Fruit fly (Drosophila melanogaster): ENCODE results near the gene CG15531.

CG15531 gene

DNA sequence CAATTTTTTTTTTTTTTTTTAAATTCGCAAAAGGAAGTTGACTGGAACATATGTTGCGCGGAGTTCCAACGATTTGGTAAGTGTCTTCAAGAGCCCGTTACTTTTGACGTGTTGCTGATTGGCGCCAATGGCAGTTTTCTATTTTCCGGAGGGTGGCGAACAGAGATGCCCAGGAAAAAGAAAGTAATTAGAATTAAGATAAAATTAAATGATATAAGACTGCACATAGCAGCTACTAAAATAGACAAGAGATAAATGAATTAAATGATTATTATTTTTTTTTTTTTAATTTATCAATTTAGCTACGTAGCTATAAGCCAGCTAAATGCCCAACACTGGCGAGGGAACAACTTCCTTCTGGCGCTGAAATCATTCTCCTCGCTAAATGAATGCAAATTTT is 26.2 kb upstream of the CG15531 start (continued):
- TF ChIP-seq CG9727 (GFP tag; optimal IDR thresholded peaks at IDR 0.05) (peak; percentile 20), grau (tag; optimal IDR thresholded peaks at IDR 0.05) (peak; percentile 18), sd (tag; optimal IDR thresholded peaks at IDR 0.05) (no peak), al (GFP tag; IDR thresholded peaks at IDR 0.05) (no peak), CG6813 (GFP tag; optimal IDR thresholded peaks at IDR 0.05) (no peak), CoRest (tag; optimal IDR thresholded peaks at IDR 0.05) (no peak), CG13775 (GFP tag; optimal IDR thresholded peaks at IDR 0.05) (peak; percentile 14), CG10979 (tag; optimal IDR thresholded peaks at IDR 0.05) (peak; percentile 57), CG2678 (tag; optimal IDR thresholded peaks at IDR 0.05) (peak; percentile 27), lola (GFP tag; optimal IDR thresholded peaks at IDR 0.05) (peak in 1 of 3 experiments; percentile 34), hkb (optimal IDR thresholded peaks at IDR 0.05) (no peak), hkb (GFP tag; IDR thresholded peaks at IDR 0.05) (peak; percentile 59; the same call in 1 of the 2 replicates), stc (GFP tag; IDR thresholded peaks at IDR 0.05) (peak; percentile 43; the same call in 1 of the 2 replicates), ci (GFP tag; IDR thresholded peaks at IDR 0.05) (peak; percentile 60; the same call in 1 of the 3 replicates), CHES-1-like (GFP tag; optimal IDR thresholded peaks at IDR 0.05) (no peak), sc (optimal IDR thresholded peaks at IDR 0.05) (no peak), sc (GFP tag; optimal IDR thresholded peaks at IDR 0.05) (no peak), pho (GFP tag; optimal IDR thresholded peaks at IDR 0.05) (no peak), CG13123 (GFP tag; optimal IDR thresholded peaks at IDR 0.05) (no peak), Rfx (GFP tag; IDR thresholded peaks at IDR 0.05) (no peak), cato (GFP tag; optimal IDR thresholded peaks at IDR 0.05; ENCODE audit: borderline replicate concordance) (no peak), CG11456 (GFP tag; IDR thresholded peaks at IDR 0.05) (0 out of 3 replicates have a peak, but pooled peaks have one; percentile 46), Eip74EF (GFP tag; optimal IDR thresholded peaks at IDR 0.05) (no peak), slbo (GFP tag; IDR thresholded peaks at IDR 0.05) (peak; percentile 25; the same call in 1 of the 2 replicates), onecut (GFP tag; IDR thresholded peaks at IDR 0.05) (no peak), Xrp1 (GFP tag; IDR thresholded peaks at IDR 0.05) (peak; percentile 77), MESR4 (GFP tag; optimal IDR thresholded peaks at IDR 0.05) (no peak), CG12942 (GFP tag; optimal IDR thresholded peaks at IDR 0.05) (no peak), sens (GFP tag) (peak; percentile 46), CG11560 (tag; IDR thresholded peaks at IDR 0.05) (no peak), BEAF-32 (GFP tag; optimal IDR thresholded peaks at IDR 0.05) (no peak), CG15269 (tag; optimal IDR thresholded peaks at IDR 0.05) (peak; percentile 25), CG10431 (GFP tag; optimal IDR thresholded peaks at IDR 0.05) (no peak), CG4707 (GFP tag; optimal IDR thresholded peaks at IDR 0.05) (no peak), Vsx1 (GFP tag; optimal IDR thresholded peaks at IDR 0.05) (no peak), tio (GFP tag; optimal IDR thresholded peaks at IDR 0.05) (no peak), Xbp1 (GFP tag; optimal IDR thresholded peaks at IDR 0.05) (peak; percentile 33), CG4854 (GFP tag; optimal IDR thresholded peaks at IDR 0.05) (no peak), CG31441 (GFP tag; IDR thresholded peaks at IDR 0.05) (peak; percentile 44), az2 (GFP tag; optimal IDR thresholded peaks at IDR 0.05) (peak; percentile 16), toy (GFP tag; IDR thresholded peaks at IDR 0.05) (no peak), CG14014 (GFP tag; IDR thresholded peaks at IDR 0.05) (peak; percentile 19; the same call in 1 of the 2 replicates), CG4404 (GFP tag; IDR thresholded peaks at IDR 0.05) (peak; percentile 41; the same call in 1 of the 2 replicates), C15 (GFP tag; IDR thresholded peaks at IDR 0.05) (no peak), chif (GFP tag; optimal IDR thresholded peaks at IDR 0.05) (no peak), Pdp1 (GFP tag; optimal IDR thresholded peaks at IDR 0.05) (no peak), chinmo (GFP tag; IDR thresholded peaks at IDR 0.05; ENCODE audit: partially characterized antibody) (no peak), CG7556 (GFP tag; optimal IDR thresholded peaks at IDR 0.05) (peak; percentile 19), Hmx (GFP tag; optimal IDR thresholded peaks at IDR 0.05) (no peak), NfI (GFP tag; optimal IDR thresholded peaks at IDR 0.05) (no peak)

Measured in whole organism, embryonic.